Fruit fly (Drosophila melanogaster): ENCODE measurements around the gene CG17928.
A peak's percentile ranks its signal among the peaks of the same experiment; 100 is the strongest.

- peak; percentile 72 for TF ChIP-seq CG8632 (GFP tag; optimal IDR thresholded peaks at IDR 0.05)
- TF ChIP-seq Gug (GFP tag; IDR thresholded peaks at IDR 0.05): peak; percentile 52; the same call in 1 of the 2 replicates
- TF ChIP-seq Hr39 (GFP tag; optimal IDR thresholded peaks at IDR 0.05): peak; percentile 51
- peak; percentile 62 for TF ChIP-seq Sox102F (GFP tag; optimal IDR thresholded peaks at IDR 0.05)
- TF ChIP-seq CG6276 (GFP tag; optimal IDR thresholded peaks at IDR 0.05): peak; percentile 72
- peak; percentile 59 for TF ChIP-seq dsx (GFP tag; optimal IDR thresholded peaks at IDR 0.05; ENCODE audit: poor library complexity, severe bottlenecking)
- peak; percentile 72 for TF ChIP-seq CG6792 (GFP tag; optimal IDR thresholded peaks at IDR 0.05)
- TF ChIP-seq CG3919 (GFP tag; optimal IDR thresholded peaks at IDR 0.05): no peak
- no peak for TF ChIP-seq Blimp-1 (GFP tag; optimal IDR thresholded peaks at IDR 0.05)
- TF ChIP-seq dac (GFP tag; optimal IDR thresholded peaks at IDR 0.05): no peak
These were observed 27.1 kb downstream of the CG17928 start for dm6 chr2L:16818335-16818973.
